Worm (Caenorhabditis elegans) whole organism, L4 larva: ENCODE results near the gene rps-4.
A peak's percentile ranks its signal among the peaks of the same experiment; 100 is the strongest.

ENCODE experiments used
- F10B5.3 ChIP-seq: sonication (generic microtip); optimal IDR thresholded peaks from 2 replicates; lab custom pipeline; 2016; ENCODE audit warnings: mild to moderate bottlenecking, missing genetic modification characterization, missing compliant biosample characterization
- F37D6.2 ChIP-seq: sonication (generic microtip); optimal IDR thresholded peaks from 2 replicates; lab custom pipeline; 2016; ENCODE audit warnings: mild to moderate bottlenecking, missing genetic modification characterization, missing compliant biosample characterization
- F49E8.2 ChIP-seq: sonication (generic microtip); optimal IDR thresholded peaks from 2 replicates; lab custom pipeline; 2016; ENCODE audit warnings: missing compliant biosample characterization, mild to moderate bottlenecking, missing genetic modification characterization, borderline replicate concordance
- Y48G9A.11 ChIP-seq: fragments of 200-800 bp; sonication (Bioruptor generic); IDR thresholded peaks from 2 replicates; pipeline ENCODE4 v1.3.6; 2022; ENCODE audit warnings: missing genetic modification reagents, missing genetic modification characterization, missing compliant biosample characterization
- Y75B8A.6 ChIP-seq: fragments of 200-800 bp; sonication (Bioruptor generic); IDR thresholded peaks from 2 replicates; pipeline ENCODE4 v1.3.6; 2022; ENCODE audit warnings: missing genetic modification reagents, missing genetic modification characterization, missing compliant biosample characterization
- ZK337.2 ChIP-seq: fragments of 200-800 bp; sonication (Bioruptor generic); IDR thresholded peaks from 2 replicates; pipeline ENCODE4 v1.3.6; 2022; ENCODE audit warnings: missing genetic modification reagents, missing genetic modification characterization, missing compliant biosample characterization
- ZK546.5 ChIP-seq, 2 experiments: sonication (generic microtip); optimal IDR thresholded peaks; 2 replicates each; lab custom pipeline; 2017; ENCODE audit warnings: missing biosample characterization in 2 of 2, missing genetic modification characterization in 2 of 2
- aha-1 ChIP-seq: fragments of 150-350 bp; peaks from one replicate; lab custom pipeline; 2014; ENCODE audit warnings: missing biosample characterization, missing genetic modification characterization
- attf-4 ChIP-seq: sonication (generic microtip); optimal IDR thresholded peaks from 3 replicates; lab custom pipeline; 2017; ENCODE audit warnings: missing biosample characterization, missing genetic modification characterization
- ceh-32 ChIP-seq: sonication (generic microtip); optimal IDR thresholded peaks from 2 replicates; lab custom pipeline; 2016; ENCODE audit warnings: mild to moderate bottlenecking, missing genetic modification characterization, missing compliant biosample characterization; ENCODE audit not compliant: poor library complexity
- ceh-44 ChIP-seq: fragments of 200-800 bp; sonication (Bioruptor generic); IDR thresholded peaks from 2 replicates; pipeline ENCODE4 v1.3.6; 2022; ENCODE audit warnings: missing genetic modification reagents, missing genetic modification characterization, missing compliant biosample characterization
- ceh-62 ChIP-seq: sonication (generic microtip); optimal IDR thresholded peaks from 2 replicates; lab custom pipeline; 2017; ENCODE audit warnings: missing biosample characterization, missing genetic modification characterization
- ceh-82 ChIP-seq: sonication (generic microtip); optimal IDR thresholded peaks from 2 replicates; lab custom pipeline; 2017; ENCODE audit warnings: missing biosample characterization, missing genetic modification characterization
- daf-16 ChIP-seq, 3 experiments: sonication (generic microtip); optimal IDR thresholded peaks; 2 replicates each; lab custom pipeline; 2016 to 2017; ENCODE audit warnings: missing genetic modification characterization in 3 of 3, missing genetic modification reagents in 3 of 3, mild to moderate bottlenecking in 2 of 3, missing compliant biosample characterization in 2 of 3, missing biosample characterization in 1 of 3, moderate library complexity in 1 of 3
- dmd-9 ChIP-seq: fragments of 200-800 bp; sonication (Bioruptor generic); IDR thresholded peaks from 2 replicates; pipeline ENCODE4 v1.3.6; 2022; ENCODE audit warnings: missing genetic modification reagents, missing genetic modification characterization, missing compliant biosample characterization
- dve-1 ChIP-seq: sonication (generic microtip); optimal IDR thresholded peaks from 2 replicates; lab custom pipeline; 2017; ENCODE audit warnings: antibody characterized with exemption, mild to moderate bottlenecking, missing genetic modification characterization, missing compliant biosample characterization; ENCODE audit not compliant: insufficient read depth
- egl-43 ChIP-seq: fragments of 200-800 bp; sonication (Bioruptor generic); IDR thresholded peaks from 2 replicates; pipeline ENCODE4 v1.3.6; 2022; ENCODE audit warnings: missing genetic modification reagents, missing genetic modification characterization, missing compliant biosample characterization
- hif-1 ChIP-seq, 2 experiments: sonication (generic microtip); optimal IDR thresholded peaks; 2 replicates each; lab custom pipeline; 2016 to 2017; ENCODE audit warnings: missing compliant biosample characterization in 2 of 2, missing genetic modification characterization in 2 of 2, missing genetic modification reagents in 2 of 2, missing genotype in 2 of 2, mild to moderate bottlenecking in 1 of 2
- jun-1 ChIP-seq: fragments of 150-350 bp; optimal IDR thresholded peaks from 2 replicates; lab custom pipeline; 2014; ENCODE audit warnings: missing biosample characterization, missing genetic modification reagents, missing genetic modification characterization
- lin-13 ChIP-seq: fragments of 150-350 bp; optimal IDR thresholded peaks from 2 replicates; lab custom pipeline; 2014; ENCODE audit warnings: missing biosample characterization, missing genetic modification reagents, missing genetic modification characterization
- lin-15B ChIP-seq: fragments of 150-350 bp; sonication (generic microtip); optimal IDR thresholded peaks from 3 replicates; lab custom pipeline; 2014; ENCODE audit warnings: missing biosample characterization, missing genetic modification characterization
- lin-29 ChIP-seq: fragments of 200-800 bp; sonication (Bioruptor generic); IDR thresholded peaks from 2 replicates; pipeline ENCODE4 v1.3.6; 2022; ENCODE audit warnings: missing genetic modification reagents, missing genetic modification characterization, missing compliant biosample characterization
- lin-38 ChIP-seq: fragments of 200-800 bp; sonication (Bioruptor generic); IDR thresholded peaks from 2 replicates; pipeline ENCODE4 v1.3.6; 2022; ENCODE audit warnings: missing genetic modification reagents, missing genetic modification characterization, missing compliant biosample characterization
- madf-9 ChIP-seq: fragments of 200-800 bp; sonication (Bioruptor generic); conservative IDR thresholded peaks from 2 replicates; pipeline ENCODE4 v1.3.6; 2022; ENCODE audit warnings: missing genetic modification reagents, missing genetic modification characterization, missing compliant biosample characterization
- mdt-29 ChIP-seq: fragments of 200-800 bp; sonication (Bioruptor generic); IDR thresholded peaks from 2 replicates; pipeline ENCODE4 v1.3.6; 2022; ENCODE audit warnings: missing genetic modification reagents, missing genetic modification characterization, missing compliant biosample characterization
- nhr-102 ChIP-seq: sonication (generic microtip); optimal IDR thresholded peaks from 2 replicates; lab custom pipeline; 2016; ENCODE audit warnings: mild to moderate bottlenecking, missing genetic modification characterization, moderate library complexity, missing compliant biosample characterization
- nhr-11 ChIP-seq: fragments of 150-350 bp; optimal IDR thresholded peaks from 2 replicates; lab custom pipeline; 2014; ENCODE audit warnings: missing biosample characterization, missing genetic modification characterization
- nhr-111 ChIP-seq: fragments of 200-800 bp; sonication (Bioruptor generic); optimal IDR thresholded peaks from 2 replicates; lab custom pipeline; 2018; ENCODE audit warnings: mild to moderate bottlenecking, missing genetic modification characterization, missing compliant biosample characterization
- pha-4 ChIP-seq, 2 experiments: fragments of 150-350 bp in 1 of 2; fragments of 200-800 bp in 1 of 2; sonication (Bioruptor generic) in 1 of 2; IDR thresholded peaks in 1 of 2; optimal IDR thresholded peaks in 1 of 2; 2 replicates each; pipeline versions ENCODE4 v1.3.6 to Lab custom; 2014 to 2022; ENCODE audit warnings: missing genetic modification characterization in 2 of 2, missing genetic modification reagents in 2 of 2, missing biosample characterization in 1 of 2, missing compliant biosample characterization in 1 of 2
- pqm-1 ChIP-seq: sonication (generic microtip); optimal IDR thresholded peaks from 2 replicates; lab custom pipeline; 2017; ENCODE audit warnings: missing biosample characterization, missing genetic modification characterization
- set-16 ChIP-seq: fragments of 200-800 bp; sonication (Bioruptor generic); IDR thresholded peaks from 2 replicates; pipeline ENCODE4 v1.3.6; 2022; ENCODE audit warnings: missing genetic modification reagents, missing genetic modification characterization, missing compliant biosample characterization
- spr-1 ChIP-seq: sonication (generic microtip); optimal IDR thresholded peaks from 2 replicates; lab custom pipeline; 2016; ENCODE audit warnings: mild to moderate bottlenecking, missing genetic modification characterization, missing compliant biosample characterization
- tag-97 ChIP-seq: fragments of 200-800 bp; sonication (Bioruptor generic); IDR thresholded peaks from 2 replicates; pipeline ENCODE4 v1.3.6; 2022; ENCODE audit warnings: missing genetic modification characterization, missing compliant biosample characterization
- vab-7 ChIP-seq: fragments of 200-800 bp; sonication (Bioruptor generic); IDR thresholded peaks from 2 replicates; pipeline ENCODE4 v1.3.6; 2022; ENCODE audit warnings: missing genetic modification reagents, missing genetic modification characterization, missing compliant biosample characterization
- zag-1 ChIP-seq: fragments of 150-350 bp; optimal IDR thresholded peaks from 2 replicates; lab custom pipeline; 2014; ENCODE audit warnings: missing biosample characterization, missing genetic modification characterization
- zfp-2 ChIP-seq: sonication (generic microtip); optimal IDR thresholded peaks from 2 replicates; lab custom pipeline; 2016; ENCODE audit warnings: mild to moderate bottlenecking, missing genetic modification characterization, missing compliant biosample characterization
- ztf-7 ChIP-seq: fragments of 150-350 bp; optimal IDR thresholded peaks from 2 replicates; lab custom pipeline; 2014; ENCODE audit warnings: missing biosample characterization, missing genetic modification characterization

rps-4 gene

ce11 chrIV:7114599-7114998 lies 30.1 kb upstream of the rps-4 start, which contains the start of gene nas-8:
Gene nas-8, plus strand, starts transcription at chrIV:7114899.
- no peak for TF ChIP-seq daf-16 (GFP tag; optimal IDR thresholded peaks at IDR 0.05; lab: Kevin White, UChicago)
- no peak for TF ChIP-seq daf-16 (tag; optimal IDR thresholded peaks at IDR 0.05; lab: Kevin White, UChicago)
- TF ChIP-seq nhr-102 (tag; lab: Kevin White, UChicago): no peak
- no peak for TF ChIP-seq aha-1 (tag; lab: Kevin White, UChicago)
- TF ChIP-seq vab-7 (GFP tag; lab: Robert Waterston, UW): no peak
- no peak for TF ChIP-seq ceh-82 (tag; lab: Kevin White, UChicago)
- TF ChIP-seq jun-1 (tag; lab: Kevin White, UChicago): no peak
- no peak for TF ChIP-seq nhr-111
- no peak for TF ChIP-seq ZK546.5 (tag; optimal IDR thresholded peaks at IDR 0.05; lab: Kevin White, UChicago)
- no peak for TF ChIP-seq ceh-62 (tag; lab: Kevin White, UChicago)
- no peak for TF ChIP-seq zag-1 (tag; lab: Kevin White, UChicago)
- no peak for TF ChIP-seq lin-15B (tag; lab: Kevin White, UChicago)
- no peak for TF ChIP-seq pqm-1 (tag; lab: Kevin White, UChicago)
- TF ChIP-seq lin-13: no peak
- no peak for TF ChIP-seq zfp-2 (tag; lab: Kevin White, UChicago)

- peak; percentile 82 for TF ChIP-seq set-16
- TF ChIP-seq egl-43 (GFP tag; lab: Robert Waterston, UW): 0 out of 2 replicates have a peak, but pooled peaks have one; percentile 51
Observed at ce11 chrIV:7112312-7112711, 27.8 kb upstream of the rps-4 start.

- TF ChIP-seq F10B5.3 (tag; lab: Kevin White, UChicago) (no peak), spr-1 (no peak), ceh-44 (no peak), pha-4 (GFP tag; IDR thresholded peaks at IDR 0.05; lab: Robert Waterston, UW) (no peak), pha-4 (tag; optimal IDR thresholded peaks at IDR 0.05; lab: Kevin White, UChicago) (no peak), madf-9 (GFP tag; lab: Robert Waterston, UW) (no peak), nhr-11 (tag; lab: Kevin White, UChicago) (no peak), lin-29 (GFP tag; lab: Robert Waterston, UW) (no peak), tag-97 (GFP tag; lab: Robert Waterston, UW) (no peak), ceh-32 (no peak), lin-38 (GFP tag; lab: Robert Waterston, UW) (no peak), F37D6.2 (tag; lab: Kevin White, UChicago) (no peak), hif-1 (tag; optimal IDR thresholded peaks at IDR 0.05; lab: Kevin White, UChicago) (no peak), dmd-9 (GFP tag; lab: Robert Waterston, UW) (no peak), Y48G9A.11 (no peak), dve-1 (tag; lab: Kevin White, UChicago) (no peak)
Observed at ce11 chrIV:7111354-7111753, 26.9 kb upstream of the rps-4 start, which contains the start of the genes ZC477.7 and ssq-3. Gene ZC477.7, minus strand, starts transcription at chrIV:7111454. Gene ssq-3, plus strand, starts transcription at chrIV:7111604.

ce11 chrIV:7107893-7108292 lies 23.4 kb upstream of the rps-4 start, which contains the start of gene ZC477.2:
Gene ZC477.2, plus strand, starts transcription at chrIV:7108193.
- TF ChIP-seq set-16 (no peak), ZK337.2 (GFP tag; lab: Robert Waterston, UW) (no peak), lin-29 (GFP tag; lab: Robert Waterston, UW) (no peak), mdt-29 (no peak), Y75B8A.6 (GFP tag; lab: Robert Waterston, UW) (no peak), ztf-7 (tag; lab: Kevin White, UChicago) (no peak), attf-4 (tag; lab: Kevin White, UChicago) (no peak), F49E8.2 (no peak), lin-13 (no peak), vab-7 (GFP tag; lab: Robert Waterston, UW) (no peak)
